Fruit fly (Drosophila melanogaster): ENCODE results near the gene GATAe.

GATAe gene

DNA sequence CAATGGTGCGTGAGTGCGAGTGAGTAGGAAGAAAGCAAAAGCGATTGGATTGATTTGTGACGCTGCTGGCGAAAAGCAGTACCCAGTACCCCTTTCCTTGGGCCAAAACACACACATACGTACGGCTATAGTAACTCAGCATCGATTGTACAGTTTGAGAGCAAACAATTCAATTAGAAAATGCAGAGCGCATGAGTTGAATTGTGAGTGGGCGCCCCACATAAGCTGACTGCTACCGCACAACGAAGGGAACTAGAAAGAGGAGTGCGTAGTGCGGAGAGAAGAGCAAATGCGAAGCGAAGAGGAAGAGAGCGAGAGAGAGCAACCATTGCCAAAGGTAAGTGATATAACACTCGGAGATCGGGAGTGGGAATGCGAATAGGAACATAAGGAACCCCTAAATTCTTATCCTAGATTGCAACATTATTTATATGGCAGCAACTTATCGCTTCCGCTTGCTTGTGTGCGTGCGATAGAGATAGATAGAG lies 35.4 kb upstream of the GATAe start (continued):
- TF ChIP-seq CG15514 (GFP tag; optimal IDR thresholded peaks at IDR 0.05), result peak; percentile 49
- no peak for TF ChIP-seq CG13287 (GFP tag; IDR thresholded peaks at IDR 0.05; ENCODE audit: partially characterized antibody)
- peak; percentile 49 for TF ChIP-seq sug (tag; optimal IDR thresholded peaks at IDR 0.05)
- no peak for TF ChIP-seq chinmo (GFP tag; IDR thresholded peaks at IDR 0.05; ENCODE audit: partially characterized antibody)
- no peak for TF ChIP-seq ab (GFP tag; optimal IDR thresholded peaks at IDR 0.05)
- TF ChIP-seq zf30C (GFP tag; optimal IDR thresholded peaks at IDR 0.05), result no peak
- peak in 1 of 2 experiments; percentile 1 for TF ChIP-seq dpn (GFP tag; optimal IDR thresholded peaks at IDR 0.05)
- TF ChIP-seq HmgD (GFP tag; optimal IDR thresholded peaks at IDR 0.05), result peak; percentile 89
- peak; percentile 2 for TF ChIP-seq B-H2 (GFP tag; optimal IDR thresholded peaks at IDR 0.05)
- peak in 1 of 2 experiments; percentile 37 for TF ChIP-seq tll (GFP tag; optimal IDR thresholded peaks at IDR 0.05)
- TF ChIP-seq Dip3 (GFP tag; optimal IDR thresholded peaks at IDR 0.05), result peak; percentile 69
- peak; percentile 52 for TF ChIP-seq jumu (GFP tag; optimal IDR thresholded peaks at IDR 0.05)
- TF ChIP-seq crol (GFP tag; IDR thresholded peaks at IDR 0.05), result no peak
- TF ChIP-seq Nf-YB (GFP tag; optimal IDR thresholded peaks at IDR 0.05), result peak; percentile 9
- peak; percentile 94 for TF ChIP-seq abd-A (tag; optimal IDR thresholded peaks at IDR 0.05)
- TF ChIP-seq da (GFP tag; optimal IDR thresholded peaks at IDR 0.05), result peak; percentile 56
- TF ChIP-seq CG31441 (GFP tag; IDR thresholded peaks at IDR 0.05), result no peak
- peak; percentile 29 for TF ChIP-seq lab (GFP tag; optimal IDR thresholded peaks at IDR 0.05)
- TF ChIP-seq her (GFP tag; optimal IDR thresholded peaks at IDR 0.05), result peak; percentile 28
- TF ChIP-seq MESR4 (GFP tag; optimal IDR thresholded peaks at IDR 0.05), result peak; percentile 76
- peak; percentile 49 for TF ChIP-seq Nf-YC (tag; optimal IDR thresholded peaks at IDR 0.05)
- peak; percentile 75 for TF ChIP-seq YL-1 (GFP tag; optimal IDR thresholded peaks at IDR 0.05)
- peak; percentile 99 for TF ChIP-seq CG18011 (GFP tag; optimal IDR thresholded peaks at IDR 0.05)
- TF ChIP-seq hb (GFP tag; IDR thresholded peaks at IDR 0.05; ENCODE audit: partially characterized antibody), result no peak
- TF ChIP-seq CG15073 (GFP tag; optimal IDR thresholded peaks at IDR 0.05), result no peak
- TF ChIP-seq Antp (GFP tag; optimal IDR thresholded peaks at IDR 0.05), result no peak
- TF ChIP-seq caup (GFP tag; optimal IDR thresholded peaks at IDR 0.05; ENCODE audit: severe bottlenecking), result no peak
- peak; percentile 82 for TF ChIP-seq CG1832 (GFP tag; optimal IDR thresholded peaks at IDR 0.05)
- peak; percentile 39 for TF ChIP-seq repo (GFP tag; optimal IDR thresholded peaks at IDR 0.05)
- TF ChIP-seq CG15601 (tag; optimal IDR thresholded peaks at IDR 0.05), result peak; percentile 89
- peak; percentile 38 for TF ChIP-seq CG6854 (GFP tag; optimal IDR thresholded peaks at IDR 0.05)
- TF ChIP-seq maf-S (GFP tag; optimal IDR thresholded peaks at IDR 0.05), result peak; percentile 17
- peak; percentile 47 for TF ChIP-seq stwl (tag; optimal IDR thresholded peaks at IDR 0.05)
- TF ChIP-seq CG12299 (tag; optimal IDR thresholded peaks at IDR 0.05), result peak; percentile 39
- TF ChIP-seq Elba2 (GFP tag; optimal IDR thresholded peaks at IDR 0.05), result peak; percentile 91
- peak; percentile 25 for TF ChIP-seq mirr (GFP tag; optimal IDR thresholded peaks at IDR 0.05)
- no peak for TF ChIP-seq H2.0 (GFP tag; IDR thresholded peaks at IDR 0.05)
- no peak for TF ChIP-seq CG2199 (GFP tag; IDR thresholded peaks at IDR 0.05)
- peak; percentile 7 for TF ChIP-seq zen (tag; optimal IDR thresholded peaks at IDR 0.05)
- peak; percentile 22 for TF ChIP-seq wek (GFP tag; optimal IDR thresholded peaks at IDR 0.05)
- TF ChIP-seq CG34376 (GFP tag; optimal IDR thresholded peaks at IDR 0.05), result peak; percentile 76
- TF ChIP-seq zen2 (GFP tag; IDR thresholded peaks at IDR 0.05; ENCODE audit: partially characterized antibody), result no peak
- no peak for TF ChIP-seq CG12219 (GFP tag; optimal IDR thresholded peaks at IDR 0.05)
- TF ChIP-seq CG10462 (GFP tag; optimal IDR thresholded peaks at IDR 0.05), result no peak
- peak; percentile 11 for TF ChIP-seq ATbp (GFP tag; optimal IDR thresholded peaks at IDR 0.05)
- TF ChIP-seq CG13894 (tag; optimal IDR thresholded peaks at IDR 0.05), result peak; percentile 74
- TF ChIP-seq Lhr (GFP tag; optimal IDR thresholded peaks at IDR 0.05), result no peak
- peak; percentile 99 for TF ChIP-seq Trl (optimal IDR thresholded peaks at IDR 0.05)
- peak; percentile 82 for TF ChIP-seq Trl (GFP tag; optimal IDR thresholded peaks at IDR 0.05)

Data from whole organism, embryonic.